Fruit fly (Drosophila melanogaster): ENCODE data around the gene IntS10.

DNA sequence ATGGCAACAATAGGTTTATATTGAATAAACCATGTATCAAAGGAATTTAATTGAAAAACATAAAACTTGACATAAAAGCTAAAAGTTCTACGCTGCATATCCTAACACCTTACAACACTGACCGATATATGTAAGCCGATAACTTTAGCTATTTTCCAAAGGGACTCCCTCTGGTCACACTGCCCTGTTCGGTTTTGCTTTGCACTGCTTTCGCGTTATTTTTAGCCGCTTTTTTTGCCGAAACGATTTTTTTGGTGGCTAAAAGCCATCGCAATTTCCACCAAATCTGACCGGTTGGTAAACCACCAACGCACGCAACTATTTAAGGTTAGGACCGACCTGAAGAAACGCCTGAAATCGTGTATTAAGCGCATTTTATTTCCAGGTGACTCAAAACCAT is 4.6 kb downstream of the IntS10 start, which contains the start of the genes CG32263 and PIG-B:
- TF ChIP-seq h (optimal IDR thresholded peaks at IDR 0.05) (no peak), Myc (optimal IDR thresholded peaks at IDR 0.05) (no peak), psq (optimal IDR thresholded peaks at IDR 0.05) (peak; percentile 2), insv (optimal IDR thresholded peaks at IDR 0.05) (no peak)

Data from Kc167 (cell line).